Fruit fly (Drosophila melanogaster) whole organism, embryonic: Measurements from ENCODE around the gene Atx2.

ENCODE experiments used
- Awh ChIP-seq: fragments of 200-800 bp; sonication (Bioruptor generic); IDR thresholded peaks from 2 replicates; pipeline ENCODE4, ENCODE4 v1.3.6; 2022; ENCODE audit warnings: missing biosample characterization, missing genetic modification characterization
- Bgb ChIP-seq: fragments of 200-800 bp; sonication (Bioruptor generic); IDR thresholded peaks from 2 replicates; pipeline ENCODE4 v1.3.6; 2022; ENCODE audit warnings: missing biosample characterization, missing genetic modification characterization; ENCODE audit not compliant: partially characterized antibody
- CG10366 ChIP-seq: fragments of 200-800 bp; sonication (Bioruptor generic); IDR thresholded peaks from 2 replicates; pipeline ENCODE4 v1.3.6; 2022; ENCODE audit warnings: missing biosample characterization, missing genetic modification characterization
- CG12155 ChIP-seq: fragments of 200-800 bp; sonication (Bioruptor generic); optimal IDR thresholded peaks from 3 replicates; lab custom pipeline; 2016; ENCODE audit warnings: missing biosample characterization, missing genetic modification characterization
- CG1233 ChIP-seq: fragments of 200-800 bp; sonication (Bioruptor generic); optimal IDR thresholded peaks from 4 replicates; lab custom pipeline; 2018; ENCODE audit warnings: missing biosample characterization, mild to moderate bottlenecking, missing genetic modification characterization
- CG12942 ChIP-seq: fragments of 200-800 bp; sonication (Bioruptor generic); optimal IDR thresholded peaks from 3 replicates; lab custom pipeline; 2016; ENCODE audit warnings: missing biosample characterization, missing genetic modification characterization
- CG14441 ChIP-seq: fragments of 200-800 bp; sonication (Bioruptor generic); IDR thresholded peaks from 2 replicates; pipeline ENCODE4 v1.3.6; 2022; ENCODE audit warnings: missing biosample characterization, missing genetic modification characterization
- CG15514 ChIP-seq: fragments of 200-800 bp; sonication (Bioruptor generic); optimal IDR thresholded peaks from 3 replicates; lab custom pipeline; 2017; ENCODE audit warnings: missing biosample characterization, missing genetic modification characterization, mild to moderate bottlenecking, moderate library complexity, missing genetic modification reagents
- CG15696 ChIP-seq: fragments of 200-800 bp; sonication (Bioruptor generic); optimal IDR thresholded peaks from 2 replicates; lab custom pipeline; 2019; ENCODE audit warnings: missing biosample characterization, mild to moderate bottlenecking, missing genetic modification characterization, moderate library complexity
- CG1647 ChIP-seq: fragments of 200-800 bp; sonication (Bioruptor generic); optimal IDR thresholded peaks from 3 replicates; lab custom pipeline; 2016; ENCODE audit warnings: missing biosample characterization, missing genetic modification characterization
- CG17328 ChIP-seq: fragments of 200-800 bp; sonication (Bioruptor generic); IDR thresholded peaks from 2 replicates; pipeline ENCODE4 v1.3.6; 2022; ENCODE audit warnings: missing biosample characterization, missing genetic modification characterization
- CG17568 ChIP-seq: fragments of 200-800 bp; sonication (Bioruptor generic); optimal IDR thresholded peaks from 2 replicates; lab custom pipeline; 2018; ENCODE audit warnings: missing biosample characterization, mild to moderate bottlenecking, missing genetic modification characterization, moderate library complexity
- CG30020 ChIP-seq: fragments of 200-800 bp; optimal IDR thresholded peaks from 2 replicates; lab custom pipeline; 2019; ENCODE audit warnings: missing biosample characterization, mild to moderate bottlenecking, missing genetic modification characterization, moderate library complexity
- CG31388 ChIP-seq: fragments of 200-800 bp; sonication (Bioruptor generic); optimal IDR thresholded peaks from 2 replicates; lab custom pipeline; 2016; ENCODE audit warnings: missing biosample characterization, missing genetic modification characterization
- CG3726 ChIP-seq: fragments of 200-800 bp; sonication (Bioruptor generic); IDR thresholded peaks from 3 replicates; pipeline ENCODE4, ENCODE4 v1.3.6; 2022; ENCODE audit warnings: missing biosample characterization, missing genetic modification characterization
- CG6791 ChIP-seq: fragments of 200-800 bp; sonication (Bioruptor generic); IDR thresholded peaks from 3 replicates; pipeline ENCODE4 v1.3.6; 2022; ENCODE audit warnings: missing biosample characterization, missing genetic modification characterization; ENCODE audit not compliant: partially characterized antibody
- CG7839 ChIP-seq: fragments of 200-800 bp; sonication (Bioruptor generic); optimal IDR thresholded peaks from 3 replicates; lab custom pipeline; 2018; ENCODE audit warnings: missing biosample characterization, mild to moderate bottlenecking, missing genetic modification characterization, moderate library complexity
- CG8290 ChIP-seq, 3 experiments: fragments of 200-800 bp; sonication (Bioruptor generic); optimal IDR thresholded peaks; 2 replicates each; lab custom pipeline; 2016 to 2019; ENCODE audit warnings: missing biosample characterization in 3 of 3, missing genetic modification characterization in 3 of 3, mild to moderate bottlenecking in 2 of 3, moderate library complexity in 1 of 3
- CG8359 ChIP-seq: fragments of 200-800 bp; sonication (Bioruptor generic); optimal IDR thresholded peaks from 2 replicates; lab custom pipeline; 2017; ENCODE audit warnings: missing biosample characterization, mild to moderate bottlenecking, missing genetic modification characterization, borderline replicate concordance
- CG9215 ChIP-seq: fragments of 200-800 bp; sonication (Bioruptor generic); IDR thresholded peaks from 2 replicates; pipeline ENCODE4 v1.3.6; 2022; ENCODE audit warnings: missing biosample characterization, missing genetic modification characterization
- CG9609 ChIP-seq: fragments of 200-800 bp; sonication (Bioruptor generic); optimal IDR thresholded peaks from 3 replicates; lab custom pipeline; 2016; ENCODE audit warnings: missing biosample characterization, missing genetic modification characterization
- CG9797 ChIP-seq: fragments of 200-800 bp; sonication (Bioruptor generic); optimal IDR thresholded peaks from 3 replicates; lab custom pipeline; 2018; ENCODE audit warnings: missing biosample characterization, mild to moderate bottlenecking, missing genetic modification characterization
- CG9817 ChIP-seq: fragments of 200-800 bp; sonication (Bioruptor generic); optimal IDR thresholded peaks from 2 replicates; lab custom pipeline; 2018; ENCODE audit warnings: missing biosample characterization, mild to moderate bottlenecking, missing genetic modification characterization, moderate library complexity
- Deaf1 ChIP-seq: fragments of 200-800 bp; optimal IDR thresholded peaks from 3 replicates; lab custom pipeline; 2019; ENCODE audit warnings: missing biosample characterization, mild to moderate bottlenecking, missing genetic modification characterization, moderate library complexity
- Fer1 ChIP-seq: fragments of 200-800 bp; sonication (Bioruptor generic); optimal IDR thresholded peaks from 2 replicates; lab custom pipeline; 2017; ENCODE audit warnings: missing biosample characterization, mild to moderate bottlenecking, missing genetic modification characterization
- H15 ChIP-seq: fragments of 200-800 bp; sonication (Bioruptor generic); IDR thresholded peaks from 3 replicates; pipeline ENCODE4 v1.3.6; 2022; ENCODE audit warnings: missing biosample characterization, missing genetic modification characterization
- H2.0 ChIP-seq: fragments of 200-800 bp; sonication (Bioruptor generic); IDR thresholded peaks from 2 replicates; pipeline ENCODE4 v1.3.6; 2022; ENCODE audit warnings: missing biosample characterization, missing genetic modification characterization
- HmgD ChIP-seq: fragments of 200-800 bp; sonication (Bioruptor generic); optimal IDR thresholded peaks from 3 replicates; lab custom pipeline; 2016; ENCODE audit warnings: missing biosample characterization, missing genetic modification characterization
- Hr3 ChIP-seq: fragments of 200-800 bp; sonication (Bioruptor generic); optimal IDR thresholded peaks from 3 replicates; lab custom pipeline; 2016; ENCODE audit warnings: missing biosample characterization, missing genetic modification characterization
- Hr39 ChIP-seq: fragments of >200 bp; optimal IDR thresholded peaks from 2 replicates; lab custom pipeline; 2017
- MESR4 ChIP-seq: fragments of 200-800 bp; sonication (Bioruptor generic); optimal IDR thresholded peaks from 2 replicates; lab custom pipeline; 2018; ENCODE audit warnings: missing biosample characterization, mild to moderate bottlenecking, missing genetic modification characterization, moderate library complexity
- Nf-YC ChIP-seq: fragments of 200-800 bp; optimal IDR thresholded peaks from 3 replicates; lab custom pipeline; 2019; ENCODE audit warnings: missing biosample characterization, mild to moderate bottlenecking, missing genetic modification characterization, moderate library complexity
- Poxn ChIP-seq: fragments of 200-800 bp; sonication (Bioruptor generic); IDR thresholded peaks from 2 replicates; pipeline ENCODE4 v1.3.6; 2022; ENCODE audit warnings: missing biosample characterization, missing genetic modification characterization
- Side ChIP-seq: fragments of 200-800 bp; sonication (Bioruptor generic); optimal IDR thresholded peaks from 2 replicates; lab custom pipeline; 2016; ENCODE audit warnings: missing biosample characterization, missing genetic modification characterization
- Tbp ChIP-seq: fragments of >200 bp; optimal IDR thresholded peaks from 2 replicates; lab custom pipeline; 2018; ENCODE audit warnings: missing biosample characterization, missing genetic modification characterization
- Xrp1 ChIP-seq: fragments of 200-800 bp; sonication (Bioruptor generic); IDR thresholded peaks from 2 replicates; pipeline ENCODE4 v1.3.6; 2022; ENCODE audit warnings: missing biosample characterization, missing genetic modification characterization
- bcd ChIP-seq: fragments of 200-800 bp; sonication (Bioruptor generic); optimal IDR thresholded peaks from 2 replicates; lab custom pipeline; 2017; ENCODE audit warnings: missing biosample characterization, mild to moderate bottlenecking, missing genetic modification characterization
- bowl ChIP-seq: fragments of 200-800 bp; sonication (Bioruptor generic); IDR thresholded peaks from 2 replicates; pipeline ENCODE4 v1.3.6; 2022; ENCODE audit warnings: missing biosample characterization, missing genetic modification characterization
- chinmo ChIP-seq: fragments of 200-800 bp; sonication (Bioruptor generic); IDR thresholded peaks from 4 replicates; pipeline ENCODE4 v1.3.6; 2022; ENCODE audit warnings: missing biosample characterization, missing genetic modification characterization; ENCODE audit not compliant: partially characterized antibody
- dati ChIP-seq: fragments of 200-800 bp; sonication (Bioruptor generic); IDR thresholded peaks from 2 replicates; pipeline ENCODE4 v1.3.6; 2022; ENCODE audit warnings: missing biosample characterization, missing genetic modification characterization
- disco-r ChIP-seq: fragments of 200-800 bp; sonication (Bioruptor generic); optimal IDR thresholded peaks from 2 replicates; lab custom pipeline; 2016; ENCODE audit warnings: missing biosample characterization, missing genetic modification characterization
- dpn ChIP-seq, 2 experiments: fragments of 200-800 bp; sonication (Bioruptor generic); optimal IDR thresholded peaks; 3 replicates each; lab custom pipeline; 2016; ENCODE audit warnings: missing biosample characterization in 2 of 2, missing genetic modification characterization in 2 of 2
- gcm ChIP-seq: fragments of 200-800 bp; sonication (Bioruptor generic); optimal IDR thresholded peaks from 2 replicates; lab custom pipeline; 2019; ENCODE audit warnings: missing biosample characterization, mild to moderate bottlenecking, missing genetic modification characterization, moderate library complexity
- jing ChIP-seq: fragments of 200-800 bp; sonication (Bioruptor generic); optimal IDR thresholded peaks from 2 replicates; lab custom pipeline; 2018; ENCODE audit warnings: missing biosample characterization, mild to moderate bottlenecking, missing genetic modification characterization
- pho ChIP-seq: fragments of 200-800 bp; sonication (Bioruptor generic); optimal IDR thresholded peaks from 2 replicates; lab custom pipeline; 2016; ENCODE audit warnings: missing biosample characterization, missing genetic modification characterization
- phol ChIP-seq: fragments of 200-800 bp; sonication (Bioruptor generic); optimal IDR thresholded peaks from 3 replicates; lab custom pipeline; 2018; ENCODE audit warnings: missing biosample characterization, mild to moderate bottlenecking, missing genetic modification characterization, moderate library complexity
- pita ChIP-seq: fragments of 200-800 bp; sonication (Bioruptor generic); optimal IDR thresholded peaks from 2 replicates; lab custom pipeline; 2017; ENCODE audit warnings: missing biosample characterization, mild to moderate bottlenecking, missing genetic modification characterization
- sc ChIP-seq, 3 experiments: fragments of >200 bp in 2 of 3; fragments of 200-800 bp in 1 of 3; sonication (Bioruptor generic) in 1 of 3; optimal IDR thresholded peaks; 2 replicates in 2 of 3; 3 replicates in 1 of 3; lab custom pipeline; 2017; ENCODE audit warnings: mild to moderate bottlenecking in 1 of 3, missing biosample characterization in 1 of 3, missing genetic modification characterization in 1 of 3, missing genetic modification reagents in 1 of 3
- tgo ChIP-seq: fragments of 200-800 bp; sonication (Bioruptor generic); IDR thresholded peaks from 3 replicates; pipeline ENCODE4 v1.3.6; 2022; ENCODE audit warnings: missing biosample characterization, missing genetic modification characterization
- tx ChIP-seq: fragments of 200-800 bp; sonication (Bioruptor generic); optimal IDR thresholded peaks from 2 replicates; lab custom pipeline; 2016; ENCODE audit warnings: missing biosample characterization, missing genetic modification characterization
- zen2 ChIP-seq: fragments of 200-800 bp; sonication (Bioruptor generic); IDR thresholded peaks from 3 replicates; pipeline ENCODE4 v1.3.6; 2022; ENCODE audit warnings: missing biosample characterization, missing genetic modification characterization; ENCODE audit not compliant: partially characterized antibody

Gene Atx2

DNA sequence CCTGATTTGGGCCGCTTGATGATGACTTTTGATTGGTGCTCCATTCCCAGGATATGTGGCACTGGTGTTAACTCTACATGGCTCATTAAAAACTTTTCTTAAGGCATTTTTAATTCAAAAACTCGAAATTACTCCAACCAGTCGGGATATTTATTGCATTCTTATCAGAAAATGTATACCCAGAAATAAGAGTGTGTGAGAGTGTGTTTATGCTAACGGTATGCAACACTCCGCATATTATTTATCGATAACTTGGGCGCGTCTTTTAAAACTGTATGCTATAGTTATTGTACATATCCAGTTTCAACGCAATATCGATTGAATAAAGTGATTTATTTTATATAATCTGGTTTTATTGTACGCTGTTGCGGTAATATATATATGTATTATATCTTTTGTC lies 40.7 kb upstream of the Atx2 start, which contains the start of gene CG34404 (continued):
- TF ChIP-seq Awh (GFP tag; lab: Robert Waterston, UW): no peak
- no peak for TF ChIP-seq Deaf1 (tag; lab: Kevin White, UChicago)
- peak; percentile 38 for TF ChIP-seq MESR4 (GFP tag; lab: Kevin White, UChicago)
- TF ChIP-seq CG12942 (GFP tag; lab: Kevin White, UChicago): no peak
- TF ChIP-seq CG9797 (GFP tag; lab: Kevin White, UChicago): no peak
- no peak for TF ChIP-seq HmgD (GFP tag; lab: Kevin White, UChicago)
- no peak for TF ChIP-seq CG6791
- TF ChIP-seq CG7839 (tag; lab: Kevin White, UChicago): no peak
- no peak for TF ChIP-seq CG15696 (tag; lab: Kevin White, UChicago)
- no peak for TF ChIP-seq CG12155
- TF ChIP-seq zen2 (GFP tag; lab: Robert Waterston, UW): peak; percentile 32; the same call in 2 of the 3 replicates
- no peak for TF ChIP-seq CG1233 (GFP tag; lab: Kevin White, UChicago)
- no peak for TF ChIP-seq phol (tag; lab: Kevin White, UChicago)
- TF ChIP-seq chinmo (GFP tag; lab: Robert Waterston, UW): 0 out of 4 replicates have a peak, but pooled peaks have one; percentile 57
- no peak for TF ChIP-seq CG17328
- TF ChIP-seq Fer1 (GFP tag; lab: Kevin White, UChicago): no peak
- TF ChIP-seq CG14441 (GFP tag; lab: Robert Waterston, UW): no peak
- TF ChIP-seq dati (GFP tag; lab: Robert Waterston, UW): no peak
- no peak for TF ChIP-seq bcd (GFP tag; lab: Kevin White, UChicago)
- no peak for TF ChIP-seq H15 (GFP tag; lab: Robert Waterston, UW)
- TF ChIP-seq CG8359: no peak
- peak; percentile 50 for TF ChIP-seq CG15514 (GFP tag; lab: Kevin White, UChicago)
- no peak for TF ChIP-seq Bgb
- TF ChIP-seq sc (optimal IDR thresholded peaks at IDR 0.05; lab: Kevin White, UChicago): no peak
- no peak for TF ChIP-seq sc (GFP tag; optimal IDR thresholded peaks at IDR 0.05; lab: Kevin White, UChicago)
- no peak for TF ChIP-seq bowl (GFP tag; lab: Robert Waterston, UW)
- no peak for TF ChIP-seq Hr3 (GFP tag; lab: Kevin White, UChicago)
- TF ChIP-seq Poxn (GFP tag; lab: Robert Waterston, UW): no peak
- no peak for TF ChIP-seq CG1647 (GFP tag; lab: Kevin White, UChicago)
- no peak for TF ChIP-seq pho (GFP tag; lab: Kevin White, UChicago)
- no peak for TF ChIP-seq H2.0 (GFP tag; lab: Robert Waterston, UW)
- TF ChIP-seq Nf-YC (tag; lab: Kevin White, UChicago): no peak
- no peak for TF ChIP-seq CG10366 (GFP tag; lab: Robert Waterston, UW)
- no peak for TF ChIP-seq CG9817 (tag; lab: Kevin White, UChicago)
- TF ChIP-seq dpn (GFP tag; optimal IDR thresholded peaks at IDR 0.05; lab: Kevin White, UChicago): peak in 1 of 2 experiments; percentile 8
- TF ChIP-seq CG30020 (tag; lab: Kevin White, UChicago): no peak
- TF ChIP-seq Tbp (GFP tag; lab: Kevin White, UChicago): no peak
- no peak for TF ChIP-seq jing (GFP tag; lab: Kevin White, UChicago)
- TF ChIP-seq CG9609 (GFP tag; lab: Kevin White, UChicago): no peak
- TF ChIP-seq disco-r (GFP tag; lab: Kevin White, UChicago): no peak
- no peak for TF ChIP-seq CG8290 (GFP tag; optimal IDR thresholded peaks at IDR 0.05; lab: Kevin White, UChicago)
- peak in 1 of 2 experiments; percentile 28 for TF ChIP-seq CG8290 (tag; optimal IDR thresholded peaks at IDR 0.05; lab: Kevin White, UChicago)
- TF ChIP-seq tgo (GFP tag; lab: Robert Waterston, UW): no peak
- no peak for TF ChIP-seq CG31388 (GFP tag; lab: Kevin White, UChicago)
- TF ChIP-seq Hr39 (lab: Kevin White, UChicago): no peak
- TF ChIP-seq Side: peak; percentile 19
- TF ChIP-seq CG17568 (GFP tag; lab: Kevin White, UChicago): no peak
- no peak for TF ChIP-seq pita
- no peak for TF ChIP-seq Xrp1
- TF ChIP-seq tx: no peak
- TF ChIP-seq gcm: no peak
- TF ChIP-seq CG3726 (GFP tag; lab: Robert Waterston, UW): no peak
- no peak for TF ChIP-seq CG9215 (GFP tag; lab: Robert Waterston, UW)
